1 fruit fly cellular context compared by ENCODE assay signal in genomic region chr2L:3840975-3841374, dm6.
TF ChIP-seq lines count a peak whose summit lies in the region.

No protein-coding gene starts in this region.

TF ChIP-seq in whole organism, embryonic, 481 proteins besides CTCF, POLR2A, EP300 and RAD21 (continued from another document and continues in another):
- TF ChIP-seq p53 (GFP tag; optimal IDR thresholded peaks at IDR 0.05; lab: Kevin White, UChicago): no peak
- no peak for TF ChIP-seq cwo (GFP tag; optimal IDR thresholded peaks at IDR 0.05; lab: Kevin White, UChicago)
- TF ChIP-seq Antp (GFP tag; optimal IDR thresholded peaks at IDR 0.05; lab: Kevin White, UChicago): no peak
- TF ChIP-seq esg (GFP tag; conservative IDR thresholded peaks at IDR 0.05; lab: Robert Waterston, UW): peak; percentile 39; the same call in 1 of the 2 replicates
- TF ChIP-seq Vsx1 (GFP tag; optimal IDR thresholded peaks at IDR 0.05; lab: Kevin White, UChicago): no peak
- no peak for TF ChIP-seq tap (tag; optimal IDR thresholded peaks at IDR 0.05; lab: Kevin White, UChicago)
- no peak for TF ChIP-seq CG15073 (GFP tag; optimal IDR thresholded peaks at IDR 0.05; lab: Kevin White, UChicago)
- no peak for TF ChIP-seq fru (optimal IDR thresholded peaks at IDR 0.05; lab: Kevin White, UChicago)
- TF ChIP-seq sens (GFP tag; lab: Kevin White, UChicago): peak; percentile 93
- 0 out of 2 replicates have a peak, but pooled peaks have one; percentile 14 for TF ChIP-seq Ada2b (GFP tag; IDR thresholded peaks at IDR 0.05; lab: Robert Waterston, UW)
- TF ChIP-seq org-1 (GFP tag; optimal IDR thresholded peaks at IDR 0.05; lab: Kevin White, UChicago): no peak
- TF ChIP-seq CG3995 (GFP tag; optimal IDR thresholded peaks at IDR 0.05; lab: Kevin White, UChicago): no peak
- TF ChIP-seq nerfin-1 (tag; optimal IDR thresholded peaks at IDR 0.05; lab: Kevin White, UChicago): no peak
- no peak for TF ChIP-seq CG1529 (GFP tag; optimal IDR thresholded peaks at IDR 0.05; lab: Kevin White, UChicago)
- no peak for TF ChIP-seq CG13624 (GFP tag; optimal IDR thresholded peaks at IDR 0.05; lab: Kevin White, UChicago)
- peak; percentile 62 for TF ChIP-seq CG2712 (tag; optimal IDR thresholded peaks at IDR 0.05; lab: Kevin White, UChicago)
- peak; percentile 54; the same call in 1 of the 3 replicates for TF ChIP-seq otp (GFP tag; IDR thresholded peaks at IDR 0.05; lab: Robert Waterston, UW)
- TF ChIP-seq ATbp (GFP tag; optimal IDR thresholded peaks at IDR 0.05; lab: Kevin White, UChicago): peak; percentile 15
- no peak for TF ChIP-seq abd-A (tag; optimal IDR thresholded peaks at IDR 0.05; lab: Kevin White, UChicago)
- TF ChIP-seq CG1024 (GFP tag; IDR thresholded peaks at IDR 0.05; lab: Robert Waterston, UW): 0 out of 2 replicates have a peak, but pooled peaks have one; percentile 40
- TF ChIP-seq Rx (GFP tag; IDR thresholded peaks at IDR 0.05; lab: Robert Waterston, UW): peak; percentile 30; the same call in 1 of the 2 replicates
- TF ChIP-seq oc (tag; optimal IDR thresholded peaks at IDR 0.05; lab: Kevin White, UChicago): no peak
- TF ChIP-seq hbn (GFP tag; IDR thresholded peaks at IDR 0.05; lab: Robert Waterston, UW; ENCODE audit: partially characterized antibody): no peak
- no peak for TF ChIP-seq sug (tag; optimal IDR thresholded peaks at IDR 0.05; lab: Kevin White, UChicago)
- TF ChIP-seq CG9932 (GFP tag; IDR thresholded peaks at IDR 0.05; lab: Robert Waterston, UW): no peak
- no peak for TF ChIP-seq twi (tag; optimal IDR thresholded peaks at IDR 0.05; lab: Kevin White, UChicago)
- TF ChIP-seq CkIIα-i1 (GFP tag; IDR thresholded peaks at IDR 0.05; lab: Robert Waterston, UW): no peak
- no peak for TF ChIP-seq CHES-1-like (GFP tag; optimal IDR thresholded peaks at IDR 0.05; lab: Kevin White, UChicago)
- no peak for TF ChIP-seq CG10147 (GFP tag; optimal IDR thresholded peaks at IDR 0.05; lab: Kevin White, UChicago)
- TF ChIP-seq Stat92E (GFP tag; optimal IDR thresholded peaks at IDR 0.05; lab: Kevin White, UChicago): no peak
- TF ChIP-seq CG31441 (GFP tag; IDR thresholded peaks at IDR 0.05; lab: Robert Waterston, UW): peak; percentile 56; the same call in 1 of the 2 replicates
- no peak for TF ChIP-seq wek (GFP tag; optimal IDR thresholded peaks at IDR 0.05; lab: Kevin White, UChicago)
- TF ChIP-seq Ssrp (tag; optimal IDR thresholded peaks at IDR 0.05; lab: Kevin White, UChicago): no peak
- TF ChIP-seq dati (GFP tag; IDR thresholded peaks at IDR 0.05; lab: Robert Waterston, UW): no peak
- TF ChIP-seq CG13424 (tag; optimal IDR thresholded peaks at IDR 0.05; lab: Kevin White, UChicago): peak; percentile 38
- TF ChIP-seq CG6813 (GFP tag; optimal IDR thresholded peaks at IDR 0.05; lab: Kevin White, UChicago): peak; percentile 20
- TF ChIP-seq Jarid2 (GFP tag; optimal IDR thresholded peaks at IDR 0.05; lab: Kevin White, UChicago): no peak
- no peak for TF ChIP-seq Nf-YB (GFP tag; optimal IDR thresholded peaks at IDR 0.05; lab: Kevin White, UChicago)
- TF ChIP-seq ash1 (GFP tag; optimal IDR thresholded peaks at IDR 0.05; lab: Kevin White, UChicago): no peak
- no peak for TF ChIP-seq yki (optimal IDR thresholded peaks at IDR 0.05; lab: Kevin White, UChicago)
- TF ChIP-seq CG14965 (GFP tag; optimal IDR thresholded peaks at IDR 0.05; lab: Kevin White, UChicago; ENCODE audit: borderline replicate concordance): no peak
- TF ChIP-seq H15 (GFP tag; IDR thresholded peaks at IDR 0.05; lab: Robert Waterston, UW): no peak
- TF ChIP-seq gsb (GFP tag; IDR thresholded peaks at IDR 0.05; lab: Robert Waterston, UW): no peak
- TF ChIP-seq Scr (GFP tag; IDR thresholded peaks at IDR 0.05; lab: Robert Waterston, UW; ENCODE audit: partially characterized antibody): no peak
- no peak for TF ChIP-seq CG3726 (GFP tag; IDR thresholded peaks at IDR 0.05; lab: Robert Waterston, UW)
- TF ChIP-seq Aef1 (GFP tag; IDR thresholded peaks at IDR 0.05; lab: Robert Waterston, UW): no peak
- peak; percentile 52 for TF ChIP-seq sisA (GFP tag; IDR thresholded peaks at IDR 0.05; lab: Robert Waterston, UW)
- no peak for TF ChIP-seq CG13296 (GFP tag; optimal IDR thresholded peaks at IDR 0.05; lab: Kevin White, UChicago)
- peak; percentile 39 for TF ChIP-seq CG8388 (GFP tag; optimal IDR thresholded peaks at IDR 0.05; lab: Kevin White, UChicago)
- peak; percentile 76 for TF ChIP-seq dmrt11E (tag; optimal IDR thresholded peaks at IDR 0.05; lab: Kevin White, UChicago)
- TF ChIP-seq CG10543 (GFP tag; optimal IDR thresholded peaks at IDR 0.05; lab: Kevin White, UChicago): no peak
- no peak for TF ChIP-seq CG6683 (GFP tag; optimal IDR thresholded peaks at IDR 0.05; lab: Kevin White, UChicago)
- peak; percentile 22 for TF ChIP-seq CG3065 (GFP tag; optimal IDR thresholded peaks at IDR 0.05; lab: Kevin White, UChicago)
- no peak for TF ChIP-seq CG13123 (GFP tag; optimal IDR thresholded peaks at IDR 0.05; lab: Kevin White, UChicago)
- no peak for TF ChIP-seq sd (tag; optimal IDR thresholded peaks at IDR 0.05; lab: Kevin White, UChicago)
- no peak for TF ChIP-seq hb (GFP tag; IDR thresholded peaks at IDR 0.05; lab: Robert Waterston, UW; ENCODE audit: partially characterized antibody)
- no peak for TF ChIP-seq Dip2 (GFP tag; IDR thresholded peaks at IDR 0.05; lab: Robert Waterston, UW)
- TF ChIP-seq Dfd (GFP tag; optimal IDR thresholded peaks at IDR 0.05; lab: Kevin White, UChicago): no peak
- no peak for TF ChIP-seq bab2 (GFP tag; optimal IDR thresholded peaks at IDR 0.05; lab: Kevin White, UChicago)
- no peak for TF ChIP-seq HLHmδ (GFP tag; optimal IDR thresholded peaks at IDR 0.05; lab: Kevin White, UChicago)
- no peak for TF ChIP-seq pho (GFP tag; optimal IDR thresholded peaks at IDR 0.05; lab: Kevin White, UChicago)
- no peak for TF ChIP-seq D19B (GFP tag; optimal IDR thresholded peaks at IDR 0.05; lab: Kevin White, UChicago)
- no peak for TF ChIP-seq Atf3 (GFP tag; optimal IDR thresholded peaks at IDR 0.05; lab: Kevin White, UChicago)
- TF ChIP-seq Sin3A (optimal IDR thresholded peaks at IDR 0.05; lab: Kevin White, UChicago): no peak
- TF ChIP-seq zf30C (GFP tag; optimal IDR thresholded peaks at IDR 0.05; lab: Kevin White, UChicago): no peak
- no peak for TF ChIP-seq sima (GFP tag; optimal IDR thresholded peaks at IDR 0.05; lab: Kevin White, UChicago)
- no peak for TF ChIP-seq ato (GFP tag; IDR thresholded peaks at IDR 0.05; lab: Robert Waterston, UW; ENCODE audit: partially characterized antibody)
- no peak for TF ChIP-seq Blimp-1 (GFP tag; optimal IDR thresholded peaks at IDR 0.05; lab: Kevin White, UChicago)
- peak; percentile 49 for TF ChIP-seq fd96Cb (tag; optimal IDR thresholded peaks at IDR 0.05; lab: Kevin White, UChicago)
- peak; percentile 16 for TF ChIP-seq chn (GFP tag; optimal IDR thresholded peaks at IDR 0.05; lab: Kevin White, UChicago)
- TF ChIP-seq chif (GFP tag; optimal IDR thresholded peaks at IDR 0.05; lab: Kevin White, UChicago): peak in 1 of 2 experiments; percentile 67
- TF ChIP-seq CG12942 (GFP tag; optimal IDR thresholded peaks at IDR 0.05; lab: Kevin White, UChicago): no peak
- no peak for TF ChIP-seq CG4854 (GFP tag; optimal IDR thresholded peaks at IDR 0.05; lab: Kevin White, UChicago)
- TF ChIP-seq pan (optimal IDR thresholded peaks at IDR 0.05; lab: Kevin White, UChicago): no peak
- peak in 1 of 2 experiments; percentile 38 for TF ChIP-seq pan (GFP tag; optimal IDR thresholded peaks at IDR 0.05 in 1 of 2, IDR thresholded peaks at IDR 0.05 in 1 of 2)
- no peak for TF ChIP-seq CG30020 (tag; optimal IDR thresholded peaks at IDR 0.05; lab: Kevin White, UChicago)
- no peak for TF ChIP-seq Kr (GFP tag; optimal IDR thresholded peaks at IDR 0.05; lab: Kevin White, UChicago)
- TF ChIP-seq CG18262 (tag; optimal IDR thresholded peaks at IDR 0.05; lab: Kevin White, UChicago): peak; percentile 61
- no peak for TF ChIP-seq CG6175 (GFP tag; IDR thresholded peaks at IDR 0.05; lab: Robert Waterston, UW)
- peak; percentile 42 for TF ChIP-seq slp2 (GFP tag; optimal IDR thresholded peaks at IDR 0.05; lab: Kevin White, UChicago)
- TF ChIP-seq pum (GFP tag; optimal IDR thresholded peaks at IDR 0.05; lab: Kevin White, UChicago): peak; percentile 2
- no peak for TF ChIP-seq peb (GFP tag; IDR thresholded peaks at IDR 0.05; lab: Robert Waterston, UW)
- TF ChIP-seq stc (GFP tag; IDR thresholded peaks at IDR 0.05; lab: Robert Waterston, UW): no peak
- TF ChIP-seq CG17361 (GFP tag; IDR thresholded peaks at IDR 0.05; lab: Robert Waterston, UW): peak; percentile 43; the same call in 2 of the 3 replicates
- TF ChIP-seq Trl (optimal IDR thresholded peaks at IDR 0.05; lab: Kevin White, UChicago): no peak
- peak; percentile 14 for TF ChIP-seq Trl (GFP tag; optimal IDR thresholded peaks at IDR 0.05; lab: Kevin White, UChicago)
- TF ChIP-seq CG10654 (GFP tag; optimal IDR thresholded peaks at IDR 0.05; lab: Kevin White, UChicago): no peak
- no peak for TF ChIP-seq pb (GFP tag; optimal IDR thresholded peaks at IDR 0.05; lab: Kevin White, UChicago)
- peak; percentile 7 for TF ChIP-seq CG33213 (GFP tag; optimal IDR thresholded peaks at IDR 0.05; lab: Kevin White, UChicago)
- no peak for TF ChIP-seq CG6272 (GFP tag; IDR thresholded peaks at IDR 0.05; lab: Robert Waterston, UW)
- TF ChIP-seq Lim3 (GFP tag; IDR thresholded peaks at IDR 0.05; lab: Robert Waterston, UW): no peak
- TF ChIP-seq dm (GFP tag; optimal IDR thresholded peaks at IDR 0.05; lab: Kevin White, UChicago): no peak
- TF ChIP-seq CG11696 (GFP tag; IDR thresholded peaks at IDR 0.05; lab: Robert Waterston, UW): no peak
- TF ChIP-seq grn (GFP tag; optimal IDR thresholded peaks at IDR 0.05; lab: Kevin White, UChicago): no peak
- TF ChIP-seq Dip3 (GFP tag; optimal IDR thresholded peaks at IDR 0.05; lab: Kevin White, UChicago): no peak
- no peak for TF ChIP-seq odd (GFP tag; optimal IDR thresholded peaks at IDR 0.05; lab: Kevin White, UChicago)
- no peak for TF ChIP-seq YL-1 (GFP tag; optimal IDR thresholded peaks at IDR 0.05; lab: Kevin White, UChicago)
- TF ChIP-seq insv (GFP tag; optimal IDR thresholded peaks at IDR 0.05; lab: Kevin White, UChicago): no peak
- TF ChIP-seq danr (GFP tag; IDR thresholded peaks at IDR 0.05; lab: Robert Waterston, UW): no peak
- no peak for TF ChIP-seq dimm (GFP tag; IDR thresholded peaks at IDR 0.05; lab: Robert Waterston, UW)
- TF ChIP-seq tx (GFP tag; optimal IDR thresholded peaks at IDR 0.05; lab: Kevin White, UChicago): no peak
- TF ChIP-seq Drgx (GFP tag; IDR thresholded peaks at IDR 0.05; lab: Robert Waterston, UW): no peak
- no peak for TF ChIP-seq CG15011 (GFP tag; optimal IDR thresholded peaks at IDR 0.05; lab: Kevin White, UChicago)
- no peak for TF ChIP-seq z (GFP tag; IDR thresholded peaks at IDR 0.05; lab: Robert Waterston, UW)
- no peak for TF ChIP-seq gro (GFP tag; optimal IDR thresholded peaks at IDR 0.05; lab: Kevin White, UChicago)
- TF ChIP-seq lmd (GFP tag; IDR thresholded peaks at IDR 0.05; lab: Robert Waterston, UW): no peak; the same call in 1 of the 2 replicates
- TF ChIP-seq mam (GFP tag; optimal IDR thresholded peaks at IDR 0.05; lab: Kevin White, UChicago): no peak
- no peak for TF ChIP-seq scrt (GFP tag; optimal IDR thresholded peaks at IDR 0.05; lab: Kevin White, UChicago)
- no peak for TF ChIP-seq trh (GFP tag; optimal IDR thresholded peaks at IDR 0.05; lab: Kevin White, UChicago)
- TF ChIP-seq CG5180 (GFP tag; optimal IDR thresholded peaks at IDR 0.05; lab: Kevin White, UChicago): no peak
- no peak for TF ChIP-seq CG10321 (GFP tag; IDR thresholded peaks at IDR 0.05; lab: Robert Waterston, UW)
- TF ChIP-seq CG4820 (GFP tag; optimal IDR thresholded peaks at IDR 0.05; lab: Kevin White, UChicago): peak; percentile 33
- peak; percentile 31 for TF ChIP-seq CG15696 (tag; optimal IDR thresholded peaks at IDR 0.05; lab: Kevin White, UChicago)
- no peak for TF ChIP-seq CG7372 (GFP tag; IDR thresholded peaks at IDR 0.05; lab: Robert Waterston, UW)
- no peak for TF ChIP-seq CG11560 (tag; IDR thresholded peaks at IDR 0.05; lab: Robert Waterston, UW)
- TF ChIP-seq D19A (tag; optimal IDR thresholded peaks at IDR 0.05; lab: Kevin White, UChicago): peak; percentile 22
- no peak for TF ChIP-seq PHDP (tag; optimal IDR thresholded peaks at IDR 0.05; lab: Kevin White, UChicago)
- TF ChIP-seq CG17612 (GFP tag; IDR thresholded peaks at IDR 0.05; lab: Robert Waterston, UW): no peak
- TF ChIP-seq CG17829 (tag; optimal IDR thresholded peaks at IDR 0.05; lab: Kevin White, UChicago): peak; percentile 45
- TF ChIP-seq Lhr (GFP tag; optimal IDR thresholded peaks at IDR 0.05; lab: Kevin White, UChicago): no peak
- TF ChIP-seq CG4282 (GFP tag; optimal IDR thresholded peaks at IDR 0.05; lab: Kevin White, UChicago): no peak
- TF ChIP-seq fu2 (GFP tag; optimal IDR thresholded peaks at IDR 0.05; lab: Kevin White, UChicago): no peak
- peak; percentile 17 for TF ChIP-seq cato (GFP tag; optimal IDR thresholded peaks at IDR 0.05; lab: Kevin White, UChicago; ENCODE audit: borderline replicate concordance)
- TF ChIP-seq Poxn (GFP tag; IDR thresholded peaks at IDR 0.05; lab: Robert Waterston, UW): no peak
- TF ChIP-seq Dad (GFP tag; optimal IDR thresholded peaks at IDR 0.05; lab: Kevin White, UChicago): no peak
- no peak for TF ChIP-seq Six4 (GFP tag; optimal IDR thresholded peaks at IDR 0.05; lab: Kevin White, UChicago)
- TF ChIP-seq Optix (GFP tag; IDR thresholded peaks at IDR 0.05; lab: Robert Waterston, UW): peak; percentile 35; the same call in 1 of the 3 replicates
- no peak for TF ChIP-seq CG11456 (GFP tag; IDR thresholded peaks at IDR 0.05; lab: Robert Waterston, UW)
- TF ChIP-seq Eip74EF (GFP tag; optimal IDR thresholded peaks at IDR 0.05; lab: Kevin White, UChicago): no peak
- TF ChIP-seq CG17912 (GFP tag; optimal IDR thresholded peaks at IDR 0.05; lab: Kevin White, UChicago): no peak
- TF ChIP-seq CG7556 (GFP tag; optimal IDR thresholded peaks at IDR 0.05; lab: Kevin White, UChicago): peak; percentile 21
- TF ChIP-seq E2f2 (GFP tag; IDR thresholded peaks at IDR 0.05; lab: Robert Waterston, UW): no peak
- no peak for TF ChIP-seq CG15601 (tag; optimal IDR thresholded peaks at IDR 0.05; lab: Kevin White, UChicago)
- no peak for TF ChIP-seq crp (GFP tag; optimal IDR thresholded peaks at IDR 0.05; lab: Kevin White, UChicago)
- peak; percentile 8 for TF ChIP-seq pnt (GFP tag; optimal IDR thresholded peaks at IDR 0.05; lab: Kevin White, UChicago)
- TF ChIP-seq CG12769 (tag; optimal IDR thresholded peaks at IDR 0.05; lab: Kevin White, UChicago): no peak
- TF ChIP-seq Mad (GFP tag; optimal IDR thresholded peaks at IDR 0.05; lab: Kevin White, UChicago): no peak
- TF ChIP-seq CG2116 (GFP tag; optimal IDR thresholded peaks at IDR 0.05; lab: Kevin White, UChicago): no peak
